Worm (Caenorhabditis elegans) whole organism, mixed stage, embryonic: ENCODE measurements around the gene ugt-67.

ENCODE experiments used
- M03D4.4 ChIP-seq: sonication (generic microtip); optimal IDR thresholded peaks from 2 replicates; lab custom pipeline; 2017; ENCODE audit warnings: mild to moderate bottlenecking, missing genetic modification characterization, missing compliant biosample characterization
- bed-3 ChIP-seq: fragments of 200-800 bp; sonication (Bioruptor generic); optimal IDR thresholded peaks from 3 replicates; lab custom pipeline; 2018; ENCODE audit warnings: mild to moderate bottlenecking, missing genetic modification characterization, moderate library complexity, missing compliant biosample characterization
- blmp-1 ChIP-seq: fragments of 150-350 bp; optimal IDR thresholded peaks from 2 replicates; lab custom pipeline; 2014; ENCODE audit warnings: missing biosample characterization, missing genetic modification characterization
- ceh-39 ChIP-seq: fragments of 150-350 bp; optimal IDR thresholded peaks from 2 replicates; lab custom pipeline; 2014; ENCODE audit warnings: missing biosample characterization, missing genetic modification characterization
- ceh-43 ChIP-seq: fragments of 200-800 bp; sonication (Bioruptor generic); optimal IDR thresholded peaks from 2 replicates; lab custom pipeline; 2018; ENCODE audit warnings: mild to moderate bottlenecking, missing genetic modification characterization, moderate library complexity, missing compliant biosample characterization
- ceh-83 ChIP-seq: fragments of 200-800 bp; sonication (Bioruptor generic); optimal IDR thresholded peaks from 2 replicates; lab custom pipeline; 2018; ENCODE audit warnings: mild to moderate bottlenecking, missing genetic modification characterization, missing compliant biosample characterization
- ces-1 ChIP-seq: fragments of 150-350 bp; optimal IDR thresholded peaks from 2 replicates; lab custom pipeline; 2014; ENCODE audit warnings: missing biosample characterization, missing genetic modification reagents, missing genetic modification characterization
- cnd-1 ChIP-seq: fragments of 200-800 bp; sonication (Bioruptor generic); optimal IDR thresholded peaks from 2 replicates; lab custom pipeline; 2018; ENCODE audit warnings: mild to moderate bottlenecking, missing genetic modification characterization, missing compliant biosample characterization
- drap-1 ChIP-seq: fragments of 200-800 bp; sonication (Bioruptor generic); optimal IDR thresholded peaks from 3 replicates; lab custom pipeline; 2018; ENCODE audit warnings: mild to moderate bottlenecking, missing genetic modification characterization, missing compliant biosample characterization
- elt-1 ChIP-seq: sonication (generic microtip); optimal IDR thresholded peaks from 2 replicates; lab custom pipeline; 2017; ENCODE audit warnings: missing genetic modification characterization, mild to moderate bottlenecking, missing compliant biosample characterization, antibody characterized with exemption, moderate library complexity, borderline replicate concordance; ENCODE audit not compliant: insufficient read depth
- elt-3 ChIP-seq: fragments of 150-350 bp; optimal IDR thresholded peaks from 2 replicates; lab custom pipeline; 2014; ENCODE audit warnings: missing biosample characterization, missing genetic modification characterization
- flh-1 ChIP-seq: fragments of 200-800 bp; sonication (Bioruptor generic); optimal IDR thresholded peaks from 2 replicates; lab custom pipeline; 2018; ENCODE audit warnings: mild to moderate bottlenecking, missing genetic modification characterization, moderate library complexity, missing compliant biosample characterization
- ham-2 ChIP-seq: fragments of 200-800 bp; sonication (Bioruptor generic); optimal IDR thresholded peaks from 2 replicates; lab custom pipeline; 2018; ENCODE audit warnings: mild to moderate bottlenecking, missing genetic modification characterization, missing compliant biosample characterization
- hlh-1 ChIP-seq: fragments of 150-350 bp; optimal IDR thresholded peaks from 2 replicates; lab custom pipeline; 2014; ENCODE audit warnings: missing biosample characterization, missing genetic modification reagents, missing genetic modification characterization
- lin-13 ChIP-seq: fragments of 150-350 bp; optimal IDR thresholded peaks from 2 replicates; lab custom pipeline; 2014; ENCODE audit warnings: missing biosample characterization, missing genetic modification characterization
- lin-32 ChIP-seq: fragments of 200-800 bp; sonication (Bioruptor generic); optimal IDR thresholded peaks from 2 replicates; lab custom pipeline; 2018; ENCODE audit warnings: mild to moderate bottlenecking, missing genetic modification characterization, missing compliant biosample characterization
- lsy-2 ChIP-seq: fragments of 150-350 bp; optimal IDR thresholded peaks from 2 replicates; lab custom pipeline; 2014; ENCODE audit warnings: missing biosample characterization, missing genetic modification characterization
- mab-5 ChIP-seq: fragments of 150-350 bp; optimal IDR thresholded peaks from 2 replicates; lab custom pipeline; 2014; ENCODE audit warnings: missing biosample characterization, missing genetic modification characterization
- mep-1 ChIP-seq: fragments of 150-350 bp; optimal IDR thresholded peaks from 2 replicates; lab custom pipeline; 2017; ENCODE audit warnings: missing biosample characterization, missing genetic modification reagents, missing genetic modification characterization, inconsistent platforms
- mls-2 ChIP-seq: sonication (generic microtip); optimal IDR thresholded peaks from 2 replicates; lab custom pipeline; 2016; ENCODE audit warnings: mild to moderate bottlenecking, missing genetic modification characterization, moderate library complexity, missing compliant biosample characterization
- nhr-12 ChIP-seq: fragments of 150-350 bp; optimal IDR thresholded peaks from 2 replicates; lab custom pipeline; 2014; ENCODE audit warnings: missing biosample characterization, missing genetic modification characterization
- nhr-2 ChIP-seq: fragments of 150-350 bp; optimal IDR thresholded peaks from 2 replicates; lab custom pipeline; 2014; ENCODE audit warnings: missing biosample characterization, missing genetic modification characterization
- nhr-237 ChIP-seq: fragments of 150-350 bp; optimal IDR thresholded peaks from 2 replicates; lab custom pipeline; 2014; ENCODE audit warnings: missing biosample characterization, missing genetic modification characterization
- nhr-28 ChIP-seq: fragments of 150-350 bp; optimal IDR thresholded peaks from 2 replicates; lab custom pipeline; 2014; ENCODE audit warnings: missing biosample characterization, missing genetic modification characterization
- nhr-76 ChIP-seq: sonication (generic microtip); optimal IDR thresholded peaks from 2 replicates; lab custom pipeline; 2017; ENCODE audit warnings: missing biosample characterization, missing genetic modification characterization
- pha-4 ChIP-seq: fragments of 150-350 bp; optimal IDR thresholded peaks from 2 replicates; lab custom pipeline; 2018; ENCODE audit warnings: missing biosample characterization, missing genetic modification reagents, missing genetic modification characterization
- sem-2 ChIP-seq: fragments of 200-800 bp; sonication (Bioruptor generic); optimal IDR thresholded peaks from 2 replicates; lab custom pipeline; 2018; ENCODE audit warnings: mild to moderate bottlenecking, missing genetic modification characterization, missing compliant biosample characterization
- snpc-4 ChIP-seq: fragments of 150-350 bp; optimal IDR thresholded peaks from 2 replicates; lab custom pipeline; 2014; ENCODE audit warnings: missing biosample characterization, missing genetic modification characterization
- sptf-1 ChIP-seq: sonication (generic microtip); optimal IDR thresholded peaks from 2 replicates; lab custom pipeline; 2017; ENCODE audit warnings: mild to moderate bottlenecking, missing genetic modification characterization, moderate library complexity, missing compliant biosample characterization
- tbx-8 ChIP-seq: fragments of 200-800 bp; sonication (Bioruptor generic); optimal IDR thresholded peaks from 2 replicates; lab custom pipeline; 2018; ENCODE audit warnings: mild to moderate bottlenecking, missing genetic modification characterization, moderate library complexity, missing compliant biosample characterization
- unc-120 ChIP-seq: sonication (generic microtip); optimal IDR thresholded peaks from 2 replicates; lab custom pipeline; 2017; ENCODE audit warnings: missing genetic modification characterization, missing compliant biosample characterization; ENCODE audit not compliant: poor library complexity, severe bottlenecking
- unc-39 ChIP-seq: fragments of 150-350 bp; optimal IDR thresholded peaks from 2 replicates; lab custom pipeline; 2014; ENCODE audit warnings: missing biosample characterization, missing genetic modification characterization
- unc-62 ChIP-seq: fragments of 150-350 bp; optimal IDR thresholded peaks from 2 replicates; lab custom pipeline; 2014; ENCODE audit warnings: missing biosample characterization, missing genetic modification reagents, missing genetic modification characterization
- zip-8 ChIP-seq: fragments of 150-350 bp; optimal IDR thresholded peaks from 2 replicates; lab custom pipeline; 2014; ENCODE audit warnings: missing biosample characterization, missing genetic modification characterization
- ztf-11 ChIP-seq: fragments of 150-350 bp; optimal IDR thresholded peaks from 2 replicates; lab custom pipeline; 2014; ENCODE audit warnings: missing biosample characterization, missing genetic modification characterization

ugt-67 gene

ce11 chrV:4918664-4919257 lies 17.6 kb downstream of the ugt-67 start, which contains the start of gene C02E7.6:
Gene C02E7.6 (plus strand): TSS chrV:4919207.
- TF ChIP-seq cnd-1 (tag; lab: Kevin White, UChicago) = no peak
- TF ChIP-seq zip-8 (tag; lab: Kevin White, UChicago) = no peak
- TF ChIP-seq lin-13 (tag; lab: Kevin White, UChicago) = no peak
- TF ChIP-seq mep-1 (tag; lab: Kevin White, UChicago) = no peak
- TF ChIP-seq elt-1 (tag; lab: Kevin White, UChicago) = peak; percentile 90
- no peak for TF ChIP-seq elt-3 (tag; lab: Kevin White, UChicago)
- no peak for TF ChIP-seq ztf-11 (tag; lab: Kevin White, UChicago)
- no peak for TF ChIP-seq ham-2 (GFP tag; lab: Kevin White, UChicago)
- no peak for TF ChIP-seq snpc-4 (tag; lab: Kevin White, UChicago)
- peak; percentile 14 for TF ChIP-seq nhr-237 (tag; lab: Kevin White, UChicago)
- no peak for TF ChIP-seq mab-5 (tag; lab: Kevin White, UChicago)
- peak; percentile 16 for TF ChIP-seq unc-62 (GFP tag; lab: Kevin White, UChicago)
- no peak for TF ChIP-seq nhr-12 (tag; lab: Kevin White, UChicago)
- TF ChIP-seq drap-1 = no peak
- no peak for TF ChIP-seq unc-39 (tag; lab: Kevin White, UChicago)
- TF ChIP-seq M03D4.4 (tag; lab: Kevin White, UChicago) = no peak
- no peak for TF ChIP-seq mls-2 (tag; lab: Kevin White, UChicago)
- TF ChIP-seq ceh-43 (GFP tag; lab: Kevin White, UChicago) = no peak
- no peak for TF ChIP-seq ceh-39 (tag; lab: Kevin White, UChicago)
- TF ChIP-seq nhr-76 = no peak
- TF ChIP-seq unc-120 (tag; lab: Kevin White, UChicago) = no peak
- TF ChIP-seq sem-2 (GFP tag; lab: Kevin White, UChicago) = no peak
- TF ChIP-seq lsy-2 (tag; lab: Kevin White, UChicago) = no peak
- no peak for TF ChIP-seq sptf-1 (tag; lab: Kevin White, UChicago)
- no peak for TF ChIP-seq nhr-28 (tag; lab: Kevin White, UChicago)
- no peak for TF ChIP-seq ces-1 (GFP tag; lab: Kevin White, UChicago)
- no peak for TF ChIP-seq lin-32
- peak; percentile 67 for TF ChIP-seq blmp-1 (tag; lab: Kevin White, UChicago)
- TF ChIP-seq flh-1 = no peak
- no peak for TF ChIP-seq hlh-1
- TF ChIP-seq bed-3 = no peak
- no peak for TF ChIP-seq pha-4
- TF ChIP-seq ceh-83 (GFP tag; lab: Kevin White, UChicago) = no peak
- no peak for TF ChIP-seq tbx-8
- no peak for TF ChIP-seq nhr-2 (tag; lab: Kevin White, UChicago)

- TF ChIP-seq ces-1 (GFP tag; lab: Kevin White, UChicago) (no peak), nhr-76 (no peak), elt-3 (tag; lab: Kevin White, UChicago) (no peak), ceh-83 (GFP tag; lab: Kevin White, UChicago) (no peak), snpc-4 (tag; lab: Kevin White, UChicago) (no peak), lin-32 (no peak), drap-1 (no peak)
These were observed 19.5 kb downstream of the ugt-67 start, which contains the start of the genes C02E7.8 and srh-23 for ce11 chrV:4920690-4921152. Gene C02E7.8 (minus strand): TSS chrV:4920790. Gene srh-23 (plus strand): TSS chrV:4921102.

- TF ChIP-seq hlh-1 (no peak), ces-1 (GFP tag; lab: Kevin White, UChicago) (no peak), ceh-83 (GFP tag; lab: Kevin White, UChicago) (no peak), lin-13 (tag; lab: Kevin White, UChicago) (no peak), snpc-4 (tag; lab: Kevin White, UChicago) (no peak), elt-3 (tag; lab: Kevin White, UChicago) (no peak), mep-1 (tag; lab: Kevin White, UChicago) (no peak), ceh-43 (GFP tag; lab: Kevin White, UChicago) (no peak), nhr-76 (no peak), pha-4 (no peak), M03D4.4 (tag; lab: Kevin White, UChicago) (no peak), flh-1 (no peak), lsy-2 (tag; lab: Kevin White, UChicago) (no peak), tbx-8 (no peak), unc-120 (tag; lab: Kevin White, UChicago) (no peak), ztf-11 (tag; lab: Kevin White, UChicago) (no peak), ham-2 (GFP tag; lab: Kevin White, UChicago) (no peak), nhr-12 (tag; lab: Kevin White, UChicago) (no peak), bed-3 (no peak)
- TF ChIP-seq, all 35 proteins: peak for 0
These were observed 20.9 kb downstream of the ugt-67 start, which contains the start of gene srh-22 for ce11 chrV:4922024-4922423. Gene srh-22 (plus strand): TSS chrV:4922324.
